Worm (Caenorhabditis elegans): ENCODE measurements around the gene pbs-1.

Gene pbs-1

DNA sequence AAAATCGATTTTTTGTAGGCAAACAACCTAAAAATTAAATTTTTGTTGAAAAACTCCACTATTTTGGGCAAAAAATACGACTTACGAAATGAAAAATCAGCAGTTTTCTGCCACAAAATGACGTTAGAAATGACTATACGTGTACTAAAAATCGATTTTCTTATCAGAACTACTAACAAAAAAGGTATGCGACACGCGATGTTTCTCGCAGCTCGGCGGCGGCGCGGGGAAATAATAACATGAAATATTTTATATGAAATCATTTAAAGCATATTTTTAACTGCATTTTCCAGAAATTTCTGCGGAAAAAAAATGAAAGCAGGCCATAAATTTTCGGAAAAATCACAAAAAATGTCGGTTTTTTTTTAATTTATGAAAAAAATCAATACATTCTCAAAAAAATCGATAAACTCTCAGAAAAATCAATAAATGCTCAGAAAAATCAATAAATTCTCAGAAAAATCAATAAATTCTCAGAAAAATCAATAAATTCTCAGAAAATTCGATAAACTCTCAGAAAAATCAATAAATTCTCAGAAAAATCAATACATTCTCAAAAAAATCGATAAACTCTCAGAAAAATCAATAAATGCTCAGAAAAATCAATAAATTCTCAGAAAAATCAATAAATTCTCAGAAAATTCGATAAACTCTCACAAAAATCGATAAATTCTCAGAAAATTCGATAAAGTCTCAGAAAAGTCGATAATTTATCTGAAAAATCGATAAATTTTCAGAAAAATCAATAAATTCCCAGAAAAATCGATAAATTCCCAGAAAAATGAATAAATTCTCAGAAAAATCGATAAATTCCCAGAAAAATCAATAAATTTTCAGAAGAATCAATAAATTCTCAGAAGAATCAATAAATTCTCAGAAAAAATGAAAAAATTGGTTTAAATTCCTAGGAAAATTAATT is 30.8 kb upstream of the pbs-1 start, which contains the start of gene ptpn-22:
TSS of gene ptpn-22 (minus strand) at position 158 of the 919 bp plus-strand sequence.
- peak; percentile 13 for TF ChIP-seq elt-2 (tag; optimal IDR thresholded peaks at IDR 0.05)
- no peak for TF ChIP-seq ZK546.5 (tag; optimal IDR thresholded peaks at IDR 0.05)
- no peak for TF ChIP-seq unc-39 (tag; optimal IDR thresholded peaks at IDR 0.05)
- no peak for TF ChIP-seq ceh-16 (tag; optimal IDR thresholded peaks at IDR 0.05)
- TF ChIP-seq ceh-28 (tag; optimal IDR thresholded peaks at IDR 0.05): peak; percentile 96

DNA sequence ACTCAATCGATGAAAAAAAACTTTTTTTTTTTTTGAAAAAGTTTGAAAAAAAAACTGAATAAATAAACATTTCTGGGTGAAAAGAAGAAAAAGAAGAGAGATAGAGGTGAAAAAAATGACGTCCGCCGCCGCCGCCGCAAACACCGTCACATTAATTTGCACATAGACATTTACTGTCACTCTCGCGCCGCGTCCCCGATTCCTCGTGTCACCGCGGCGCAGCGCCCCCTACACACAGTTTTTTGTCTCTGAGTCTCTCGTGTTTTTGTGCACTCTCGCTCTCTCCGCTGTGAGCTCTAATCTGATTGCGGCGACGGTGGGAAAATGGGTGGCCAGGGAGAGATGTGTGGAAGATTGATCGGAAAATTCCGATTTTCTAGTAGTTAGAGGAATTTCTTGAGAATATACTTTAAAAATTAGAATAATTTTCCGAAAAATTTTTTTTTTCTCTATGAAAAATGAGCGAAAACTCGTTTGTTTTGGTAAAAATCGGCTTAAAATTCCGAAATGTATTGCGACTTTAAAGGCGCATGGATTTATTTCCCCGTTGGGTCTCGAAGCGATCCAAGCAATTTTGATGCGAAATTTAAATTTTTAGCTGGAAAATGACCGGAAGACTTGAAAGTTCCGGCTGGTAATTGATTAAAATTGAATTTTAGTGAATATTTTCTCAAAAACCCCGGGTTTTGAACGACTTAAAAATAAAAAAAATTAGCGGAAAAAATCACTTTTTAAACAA is 30.0 kb upstream of the pbs-1 start:
- TF ChIP-seq nhr-12 (tag; optimal IDR thresholded peaks at IDR 0.05) (no peak), hmg-11 (tag; optimal IDR thresholded peaks at IDR 0.05) (peak; percentile 38), unc-62 (GFP tag; optimal IDR thresholded peaks at IDR 0.05) (no peak), lin-15B (tag; optimal IDR thresholded peaks at IDR 0.05) (peak; percentile 1), zag-1 (tag; optimal IDR thresholded peaks at IDR 0.05) (no peak), nhr-23 (tag; optimal IDR thresholded peaks at IDR 0.05) (peak; percentile 3), elt-2 (tag; optimal IDR thresholded peaks at IDR 0.05) (peak; percentile 33)

DNA sequence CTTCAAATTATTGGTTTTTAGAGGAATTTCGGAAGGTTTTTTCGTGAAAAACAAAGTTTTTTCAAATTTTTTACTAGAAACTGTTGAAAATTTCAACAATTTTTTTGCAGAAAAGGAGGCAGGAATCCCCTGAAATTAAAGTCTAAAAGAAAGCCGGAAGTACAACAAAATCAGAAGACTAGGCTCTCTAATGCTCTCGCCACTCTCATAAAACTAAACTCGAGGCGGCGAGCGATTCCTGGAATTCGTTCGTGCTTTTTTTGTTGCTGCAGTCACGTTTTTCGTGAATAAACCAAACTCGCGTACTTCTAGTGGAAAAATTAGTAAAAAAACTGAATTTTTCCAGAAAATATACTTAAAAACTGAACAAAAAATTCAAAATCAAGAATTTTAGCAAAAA is 29.3 kb upstream of the pbs-1 start:
- TF ChIP-seq egl-27 (tag; optimal IDR thresholded peaks at IDR 0.05) (no peak), snpc-4 (tag; optimal IDR thresholded peaks at IDR 0.05) (no peak)

DNA sequence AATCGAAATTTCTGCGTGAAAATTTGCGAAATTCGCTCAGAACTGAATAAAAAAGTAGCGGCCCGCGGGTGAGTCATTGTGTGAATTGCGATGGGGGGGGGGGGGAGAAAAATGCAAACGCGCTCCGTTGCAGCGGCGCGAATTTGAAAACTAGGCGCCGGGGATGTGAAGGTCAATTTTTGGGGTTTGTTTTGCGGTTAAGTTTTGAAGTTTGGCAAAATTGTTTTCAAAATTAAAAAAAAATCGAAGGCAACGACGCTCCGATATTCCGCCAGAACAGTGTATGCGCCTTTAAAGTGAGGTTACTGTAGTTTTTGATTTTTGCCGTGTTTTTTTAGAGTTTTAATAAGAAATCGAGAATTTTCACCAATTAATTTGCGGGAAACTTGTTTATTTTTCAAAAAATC is 28.8 kb upstream of the pbs-1 start:
- no peak for TF ChIP-seq pqm-1 (tag; optimal IDR thresholded peaks at IDR 0.05)
- peak; percentile 75 for TF ChIP-seq ama-1 (optimal IDR thresholded peaks at IDR 0.05)
- TF ChIP-seq nhr-11 (tag; optimal IDR thresholded peaks at IDR 0.05): no peak
- peak; percentile 70 for TF ChIP-seq lin-15B (tag; optimal IDR thresholded peaks at IDR 0.05)
- TF ChIP-seq mml-1 (tag; optimal IDR thresholded peaks at IDR 0.05): no peak
- TF ChIP-seq jun-1 (tag; optimal IDR thresholded peaks at IDR 0.05): peak; percentile 37
- TF ChIP-seq nhr-43 (tag; optimal IDR thresholded peaks at IDR 0.05; ENCODE audit: poor library complexity, severe bottlenecking): no peak
- TF ChIP-seq zag-1 (tag; optimal IDR thresholded peaks at IDR 0.05): no peak
- TF ChIP-seq fkh-2 (tag; optimal IDR thresholded peaks at IDR 0.05): no peak
- TF ChIP-seq daf-12 (tag; optimal IDR thresholded peaks at IDR 0.05): no peak
- TF ChIP-seq fos-1 (tag; optimal IDR thresholded peaks at IDR 0.05): peak; percentile 57
- TF ChIP-seq sea-2 (GFP tag; optimal IDR thresholded peaks at IDR 0.05): no peak
- TF ChIP-seq unc-39 (tag; optimal IDR thresholded peaks at IDR 0.05): no peak
- no peak for TF ChIP-seq ZK546.5 (tag; optimal IDR thresholded peaks at IDR 0.05)
- TF ChIP-seq ztf-4 (tag; optimal IDR thresholded peaks at IDR 0.05): no peak
- TF ChIP-seq nhr-76 (tag; optimal IDR thresholded peaks at IDR 0.05): no peak
- TF ChIP-seq nhr-237 (tag; optimal IDR thresholded peaks at IDR 0.05): no peak
- TF ChIP-seq pha-4 (tag; optimal IDR thresholded peaks at IDR 0.05): peak; percentile 21
- no peak for TF ChIP-seq nhr-12 (tag; optimal IDR thresholded peaks at IDR 0.05)
- TF ChIP-seq tbx-2 (tag; optimal IDR thresholded peaks at IDR 0.05): no peak
- TF ChIP-seq aly-2 (tag; optimal IDR thresholded peaks at IDR 0.05): no peak
- no peak for TF ChIP-seq elt-3 (tag; optimal IDR thresholded peaks at IDR 0.05)
- no peak for TF ChIP-seq ceh-16 (tag; optimal IDR thresholded peaks at IDR 0.05)
- TF ChIP-seq lin-39 (tag; optimal IDR thresholded peaks at IDR 0.05): peak; percentile 73
- TF ChIP-seq snpc-4 (tag; optimal IDR thresholded peaks at IDR 0.05): peak; percentile 20
- peak; percentile 77 for TF ChIP-seq nhr-23 (tag; optimal IDR thresholded peaks at IDR 0.05)
- no peak for TF ChIP-seq ztf-11 (tag; optimal IDR thresholded peaks at IDR 0.05)
- peak; percentile 52 for TF ChIP-seq hmg-11 (tag; optimal IDR thresholded peaks at IDR 0.05)
- TF ChIP-seq egl-5 (tag; optimal IDR thresholded peaks at IDR 0.05): no peak
- TF ChIP-seq nfya-1 (tag; optimal IDR thresholded peaks at IDR 0.05; ENCODE audit: insufficient read depth): peak; percentile 66
- TF ChIP-seq nhr-25 (tag; optimal IDR thresholded peaks at IDR 0.05): peak; percentile 60
- peak; percentile 15 for TF ChIP-seq lsy-12 (tag; optimal IDR thresholded peaks at IDR 0.05)
- no peak for TF ChIP-seq nhr-67 (tag; optimal IDR thresholded peaks at IDR 0.05)
- no peak for TF ChIP-seq eor-1 (tag; optimal IDR thresholded peaks at IDR 0.05)
- TF ChIP-seq ceh-9 (tag; optimal IDR thresholded peaks at IDR 0.05): no peak
- no peak for TF ChIP-seq elt-2 (tag; optimal IDR thresholded peaks at IDR 0.05)

All from whole organism, L3 larva.